Worm (Caenorhabditis elegans) whole organism, young adult: Measurements from ENCODE around the gene cyp-13A3.

Experiments
- ama-1 ChIP-seq, 3 experiments: fragments of 150-350 bp in 1 of 3; sonication (generic microtip) in 2 of 3; optimal IDR thresholded peaks; 2 replicates each; lab custom pipeline; 2014 to 2018; ENCODE audit warnings: missing biosample characterization in 2 of 3, missing genetic modification characterization in 2 of 3, missing genetic modification reagents in 2 of 3
- athp-1 ChIP-seq: sonication (generic microtip); optimal IDR thresholded peaks from 2 replicates; lab custom pipeline; 2017; ENCODE audit warnings: mild to moderate bottlenecking, missing genetic modification characterization, missing compliant biosample characterization
- attf-3 ChIP-seq: fragments of 200-800 bp; sonication (Bioruptor generic); conservative IDR thresholded peaks from 2 replicates; pipeline ENCODE4 v1.3.6; 2022; ENCODE audit warnings: missing genetic modification reagents, missing genetic modification characterization, missing compliant biosample characterization
- lag-1 ChIP-seq: fragments of 200-800 bp; sonication (Bioruptor generic); IDR thresholded peaks from 2 replicates; pipeline ENCODE4 v1.3.6; 2022; ENCODE audit warnings: missing genetic modification reagents, missing genetic modification characterization, missing compliant biosample characterization
- lin-35 ChIP-seq, 3 experiments: fragments of 150-350 bp in 2 of 3; sonication (generic microtip) in 1 of 3; optimal IDR thresholded peaks; 2 replicates each; lab custom pipeline; 2014 to 2018; ENCODE audit warnings: missing biosample characterization in 3 of 3, missing genetic modification characterization in 3 of 3, missing genetic modification reagents in 3 of 3
- lsy-27 ChIP-seq: sonication (generic microtip); optimal IDR thresholded peaks from 2 replicates; lab custom pipeline; 2017; ENCODE audit warnings: missing genetic modification characterization, mild to moderate bottlenecking, missing compliant biosample characterization, antibody characterized with exemption, missing genotype, borderline replicate concordance; ENCODE audit not compliant: insufficient read depth
- madf-6 ChIP-seq: fragments of 200-800 bp; sonication (Bioruptor generic); IDR thresholded peaks from 2 replicates; pipeline ENCODE4 v1.3.6; 2022; ENCODE audit warnings: missing genetic modification reagents, missing genetic modification characterization, missing compliant biosample characterization
- nfya-1 ChIP-seq: sonication (generic microtip); optimal IDR thresholded peaks from 2 replicates; lab custom pipeline; 2017; ENCODE audit warnings: antibody characterized with exemption, missing compliant biosample characterization, missing genetic modification characterization, borderline replicate concordance; ENCODE audit not compliant: insufficient read depth
- sea-2 ChIP-seq: fragments of 200-800 bp; sonication (Bioruptor generic); IDR thresholded peaks from 2 replicates; pipeline ENCODE4 v1.3.6; 2022; ENCODE audit warnings: missing genetic modification characterization, missing compliant biosample characterization
- snpc-4 ChIP-seq, 5 experiments: fragments of 150-350 bp in 1 of 5; sonication (generic microtip) in 4 of 5; optimal IDR thresholded peaks; 2 replicates each; lab custom pipeline; 2014 to 2018; ENCODE audit warnings: missing genetic modification characterization in 5 of 5, missing biosample characterization in 3 of 5, antibody characterized with exemption in 2 of 5, mild to moderate bottlenecking in 2 of 5, missing compliant biosample characterization in 2 of 5, missing genotype in 2 of 5, moderate library complexity in 2 of 5, missing genetic modification reagents in 1 of 5
- sptf-2 ChIP-seq: fragments of 200-800 bp; sonication (Bioruptor generic); optimal IDR thresholded peaks from 2 replicates; lab custom pipeline; 2018; ENCODE audit warnings: mild to moderate bottlenecking, missing genetic modification characterization, missing compliant biosample characterization
- tbx-9 ChIP-seq: sonication (generic microtip); optimal IDR thresholded peaks from 2 replicates; lab custom pipeline; 2016; ENCODE audit warnings: borderline replicate concordance, missing genetic modification characterization, inconsistent platforms, missing compliant biosample characterization
- zfh-2 ChIP-seq: fragments of 200-800 bp; sonication (Bioruptor generic); conservative IDR thresholded peaks from 2 replicates; pipeline ENCODE4 v1.3.6; 2022; ENCODE audit warnings: missing genetic modification reagents, missing genetic modification characterization, missing compliant biosample characterization

DNA sequence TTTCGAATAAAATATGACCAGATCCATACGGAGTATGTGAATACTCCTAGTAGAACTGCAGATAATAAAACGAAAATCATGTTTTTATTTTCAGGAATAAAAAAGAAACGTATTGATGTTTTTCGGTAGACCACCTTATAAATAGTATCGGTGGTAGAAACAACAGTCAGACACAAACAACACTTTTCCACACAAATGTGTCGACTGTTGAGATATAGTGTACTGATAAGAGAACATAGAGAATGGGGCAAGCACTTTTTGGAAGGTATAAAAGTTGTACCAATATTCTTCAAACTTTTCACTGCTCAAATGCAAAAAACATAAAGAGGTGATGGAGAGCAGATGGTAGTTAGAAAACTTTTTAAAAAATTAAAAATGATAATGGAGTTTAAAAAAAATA is 9.5 kb upstream of the cyp-13A3 start, which contains the start of gene cyp-13A6:
- TF ChIP-seq snpc-4 (GFP tag; optimal IDR thresholded peaks at IDR 0.05; lab: Kevin White, UChicago), result no peak
- no peak for TF ChIP-seq snpc-4 (tag; optimal IDR thresholded peaks at IDR 0.05; lab: Kevin White, UChicago)
- TF ChIP-seq attf-3, result no peak
- TF ChIP-seq lag-1, result no peak
- no peak for TF ChIP-seq athp-1 (tag; lab: Kevin White, UChicago)
- TF ChIP-seq sptf-2 (GFP tag; lab: Kevin White, UChicago), result no peak
- no peak for TF ChIP-seq sea-2
- no peak for TF ChIP-seq lsy-27 (tag; lab: Kevin White, UChicago)
- TF ChIP-seq madf-6 (GFP tag; lab: Robert Waterston, UW), result no peak
- no peak for TF ChIP-seq tbx-9
- no peak for TF ChIP-seq zfh-2 (GFP tag; lab: Robert Waterston, UW)
- TF ChIP-seq nfya-1, result no peak
- no peak for TF ChIP-seq ama-1 (optimal IDR thresholded peaks at IDR 0.05; lab: Kevin White, UChicago)
- TF ChIP-seq ama-1 (GFP tag; optimal IDR thresholded peaks at IDR 0.05; lab: Kevin White, UChicago), result no peak
- no peak for TF ChIP-seq lin-35 (GFP tag; optimal IDR thresholded peaks at IDR 0.05; lab: Kevin White, UChicago)
